Fruit fly (Drosophila melanogaster): ENCODE data around the gene RabX5.

The RabX5 gene

DNA sequence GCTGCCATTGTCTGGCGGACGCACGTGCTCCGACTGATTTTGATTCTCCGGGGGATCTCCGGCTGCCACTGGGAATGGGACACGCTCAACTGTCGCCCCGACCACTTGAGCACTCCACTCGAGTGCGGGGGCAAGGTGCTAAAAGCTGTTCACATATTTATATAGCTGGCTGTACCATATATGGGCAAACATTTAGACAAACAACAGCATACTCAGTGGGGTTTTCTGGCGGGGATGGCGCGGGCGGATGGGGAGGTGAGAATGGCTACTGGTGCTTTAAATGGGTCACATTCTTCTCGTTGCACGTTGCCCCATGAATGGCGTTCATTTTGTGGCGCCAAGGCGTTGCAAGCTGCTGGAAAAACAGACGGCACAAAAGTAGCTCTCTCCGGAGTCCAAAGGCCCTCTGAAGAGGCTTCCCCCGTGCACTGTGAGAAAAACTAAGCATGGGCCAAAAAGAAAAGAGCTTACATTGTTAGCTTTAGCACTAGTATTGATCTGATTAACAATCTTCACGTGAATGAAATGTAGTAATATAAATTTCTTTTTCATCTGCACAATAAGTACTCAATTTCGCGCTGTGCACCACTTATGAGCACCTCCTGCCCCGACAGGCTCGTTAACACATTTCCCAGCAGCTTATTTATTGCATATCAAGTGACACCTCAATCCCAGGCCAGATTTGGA lies 21.0 kb upstream of the RabX5 start:
- no peak for TF ChIP-seq cic (GFP tag; optimal IDR thresholded peaks at IDR 0.05)
- TF ChIP-seq Mnt (GFP tag; optimal IDR thresholded peaks at IDR 0.05): no peak
- no peak for TF ChIP-seq CG14711 (tag; optimal IDR thresholded peaks at IDR 0.05)
- TF ChIP-seq CG12768 (GFP tag; optimal IDR thresholded peaks at IDR 0.05): no peak
- no peak for TF ChIP-seq CG7045 (GFP tag; optimal IDR thresholded peaks at IDR 0.05)
- no peak for TF ChIP-seq Hr96 (GFP tag; optimal IDR thresholded peaks at IDR 0.05)
- no peak for TF ChIP-seq ovo (GFP tag; optimal IDR thresholded peaks at IDR 0.05)
- TF ChIP-seq tj (GFP tag; optimal IDR thresholded peaks at IDR 0.05): no peak
- TF ChIP-seq Crg-1 (GFP tag; optimal IDR thresholded peaks at IDR 0.05): no peak
- no peak for TF ChIP-seq CG7101 (tag; optimal IDR thresholded peaks at IDR 0.05)
- no peak for TF ChIP-seq cnc (optimal IDR thresholded peaks at IDR 0.05)
- TF ChIP-seq CG5204 (GFP tag; optimal IDR thresholded peaks at IDR 0.05): no peak
- TF ChIP-seq CG11617 (GFP tag; optimal IDR thresholded peaks at IDR 0.05): no peak
- no peak for TF ChIP-seq bab1 (GFP tag; optimal IDR thresholded peaks at IDR 0.05)

dm6 chr3L:1688569-1688968 lies 18.7 kb upstream of the RabX5 start:
- TF ChIP-seq tj (GFP tag; optimal IDR thresholded peaks at IDR 0.05): peak; percentile 40
- TF ChIP-seq CG7101 (tag; optimal IDR thresholded peaks at IDR 0.05): no peak

DNA sequence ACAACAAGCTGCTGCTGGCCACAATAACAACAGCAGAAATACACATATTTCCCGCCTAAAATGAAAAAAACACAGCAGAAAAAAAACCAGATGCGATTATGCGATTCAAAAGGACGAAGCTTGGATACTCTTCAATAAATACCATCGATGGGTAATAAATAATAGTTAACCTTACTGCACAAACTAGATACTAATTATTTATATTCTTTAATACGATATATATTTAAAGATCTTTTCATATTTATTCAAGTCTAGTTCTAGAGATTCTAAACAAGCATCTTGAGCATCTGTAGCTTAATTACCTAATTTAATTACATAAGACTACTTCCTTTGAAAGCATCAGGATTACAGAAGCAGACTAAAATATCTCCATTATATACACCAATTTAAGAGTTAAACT lies 18.3 kb upstream of the RabX5 start:
- TF ChIP-seq Hr96 (GFP tag; optimal IDR thresholded peaks at IDR 0.05) (no peak), CG7101 (tag; optimal IDR thresholded peaks at IDR 0.05) (no peak)

DNA sequence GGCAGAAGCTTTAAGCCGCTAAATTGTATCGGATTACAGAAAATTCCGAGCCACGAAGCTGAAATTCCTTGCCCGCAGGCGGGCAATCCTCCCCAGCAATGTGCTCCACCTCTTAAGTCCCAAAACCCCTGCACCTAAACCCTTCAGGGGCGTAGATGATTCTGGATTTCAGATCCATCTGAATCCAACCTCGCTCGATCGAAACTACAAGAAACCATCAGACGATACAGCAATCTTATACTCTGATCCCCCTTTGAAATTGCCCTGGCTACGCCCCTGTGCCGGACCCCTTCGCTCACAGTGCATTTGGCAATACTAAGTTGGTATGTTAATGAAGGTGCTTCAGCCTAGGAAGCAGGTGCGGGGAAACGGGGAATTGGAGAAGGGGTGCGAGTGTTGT lies 13.2 kb upstream of the RabX5 start:
- TF ChIP-seq cnc (optimal IDR thresholded peaks at IDR 0.05): no peak
- TF ChIP-seq kay (GFP tag; ENCODE audit: borderline replicate concordance): no peak
- no peak for TF ChIP-seq pad (GFP tag; optimal IDR thresholded peaks at IDR 0.05)

DNA sequence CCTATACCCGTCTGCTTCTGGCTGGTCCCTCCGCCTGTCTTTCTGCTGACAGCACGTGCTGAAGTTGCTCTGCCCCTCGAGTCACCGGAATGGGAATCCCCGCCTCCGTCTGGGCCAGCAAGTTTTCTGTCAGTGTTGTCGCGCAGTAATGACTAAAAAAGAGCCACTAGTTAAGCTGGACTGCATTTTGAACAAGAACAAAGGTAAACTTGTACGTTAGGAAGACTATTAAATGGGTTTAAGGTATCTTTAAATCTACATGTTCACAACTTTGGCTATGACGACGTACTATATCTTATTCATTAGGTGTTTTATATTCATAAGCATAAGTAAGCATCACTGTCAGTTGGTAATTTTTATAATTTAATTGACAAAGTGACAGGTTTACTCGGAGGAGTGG lies 9.5 kb upstream of the RabX5 start:
- no peak for TF ChIP-seq ovo (GFP tag; optimal IDR thresholded peaks at IDR 0.05)
- TF ChIP-seq cic (GFP tag; optimal IDR thresholded peaks at IDR 0.05): no peak
- TF ChIP-seq bab1 (GFP tag; optimal IDR thresholded peaks at IDR 0.05): no peak
- TF ChIP-seq Mnt (GFP tag; optimal IDR thresholded peaks at IDR 0.05): no peak
- no peak for TF ChIP-seq CG33017 (tag; optimal IDR thresholded peaks at IDR 0.05)
- TF ChIP-seq CG1620 (GFP tag; optimal IDR thresholded peaks at IDR 0.05): no peak
- no peak for TF ChIP-seq toe (GFP tag; optimal IDR thresholded peaks at IDR 0.05)
- TF ChIP-seq CG5204 (GFP tag; optimal IDR thresholded peaks at IDR 0.05): no peak
- TF ChIP-seq pad (GFP tag; optimal IDR thresholded peaks at IDR 0.05): no peak
- TF ChIP-seq CG7101 (tag; optimal IDR thresholded peaks at IDR 0.05): no peak
- TF ChIP-seq kay (GFP tag; ENCODE audit: borderline replicate concordance): no peak
- no peak for TF ChIP-seq tj (GFP tag; optimal IDR thresholded peaks at IDR 0.05)
- no peak for TF ChIP-seq CG7045 (GFP tag; optimal IDR thresholded peaks at IDR 0.05)

DNA sequence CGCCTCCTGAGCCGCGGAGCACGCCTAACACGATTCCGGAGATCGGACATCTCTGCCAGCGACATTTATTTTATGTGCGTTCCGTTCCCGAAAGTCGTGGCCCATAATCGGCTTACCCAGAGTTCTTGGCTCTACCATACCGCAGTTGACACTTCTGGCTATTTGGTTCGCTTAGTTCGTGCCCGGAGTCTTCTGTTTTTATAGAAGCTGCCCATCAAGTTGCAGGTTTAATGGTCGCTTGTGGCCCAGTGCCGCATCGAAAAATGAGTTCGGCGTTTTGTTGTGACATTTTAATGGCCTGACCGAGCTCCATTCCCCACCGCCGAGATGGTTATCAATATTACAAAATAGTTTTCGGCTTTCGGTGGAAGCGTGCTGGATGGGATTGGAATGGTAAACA lies 6.3 kb upstream of the RabX5 start:
- TF ChIP-seq CG11617 (GFP tag; optimal IDR thresholded peaks at IDR 0.05) (no peak), Clk (GFP tag; optimal IDR thresholded peaks at IDR 0.05) (no peak), kay (GFP tag; ENCODE audit: borderline replicate concordance) (no peak), tj (GFP tag; optimal IDR thresholded peaks at IDR 0.05) (no peak), CG7101 (tag; optimal IDR thresholded peaks at IDR 0.05) (no peak), cnc (optimal IDR thresholded peaks at IDR 0.05) (no peak), CG12768 (GFP tag; optimal IDR thresholded peaks at IDR 0.05) (no peak), CG7045 (GFP tag; optimal IDR thresholded peaks at IDR 0.05) (no peak), CG33017 (tag; optimal IDR thresholded peaks at IDR 0.05) (no peak), CG5204 (GFP tag; optimal IDR thresholded peaks at IDR 0.05) (no peak), Hr96 (GFP tag; optimal IDR thresholded peaks at IDR 0.05) (no peak), toe (GFP tag; optimal IDR thresholded peaks at IDR 0.05) (no peak), Crg-1 (GFP tag; optimal IDR thresholded peaks at IDR 0.05) (no peak)

- TF ChIP-seq bab1 (GFP tag; optimal IDR thresholded peaks at IDR 0.05) (no peak), Clk (GFP tag; optimal IDR thresholded peaks at IDR 0.05) (no peak), Hr96 (GFP tag; optimal IDR thresholded peaks at IDR 0.05) (no peak), cnc (optimal IDR thresholded peaks at IDR 0.05) (no peak)
Observed at dm6 chr3L:1675242-1675641, 5.3 kb upstream of the RabX5 start.

dm6 chr3L:1674381-1674780 lies 4.5 kb upstream of the RabX5 start, which contains the start of gene CG7991:
Gene CG7991 (plus strand): TSS chr3L:1674709.
- TF ChIP-seq Hr96 (GFP tag; optimal IDR thresholded peaks at IDR 0.05) (no peak), CG7045 (GFP tag; optimal IDR thresholded peaks at IDR 0.05) (no peak), CG11617 (GFP tag; optimal IDR thresholded peaks at IDR 0.05) (no peak), bab1 (GFP tag; optimal IDR thresholded peaks at IDR 0.05) (no peak), pad (GFP tag; optimal IDR thresholded peaks at IDR 0.05) (no peak), CG12768 (GFP tag; optimal IDR thresholded peaks at IDR 0.05) (no peak), Crg-1 (GFP tag; optimal IDR thresholded peaks at IDR 0.05) (no peak), cnc (optimal IDR thresholded peaks at IDR 0.05) (no peak), CG33017 (tag; optimal IDR thresholded peaks at IDR 0.05) (no peak), toe (GFP tag; optimal IDR thresholded peaks at IDR 0.05) (no peak), tj (GFP tag; optimal IDR thresholded peaks at IDR 0.05) (no peak)

Measured in whole organism, adult.